Worm (Caenorhabditis elegans) whole organism, early embryonic: ENCODE results near the gene ptr-14.

ENCODE experiments used
- aly-1 ChIP-seq: sonication (generic microtip); optimal IDR thresholded peaks from 2 replicates; lab custom pipeline; 2016; ENCODE audit warnings: missing genetic modification characterization, missing compliant biosample characterization
- ama-1 ChIP-seq: fragments of 150-350 bp; optimal IDR thresholded peaks from 2 replicates; lab custom pipeline; 2014
- hmg-4 ChIP-seq: fragments of 200-800 bp; sonication (Bioruptor generic); optimal IDR thresholded peaks from 2 replicates; lab custom pipeline; 2018; ENCODE audit warnings: mild to moderate bottlenecking, missing genetic modification characterization, missing compliant biosample characterization
- tbx-37 ChIP-seq: fragments of 200-800 bp; sonication (Bioruptor generic); conservative IDR thresholded peaks from 2 replicates; pipeline ENCODE4 v1.3.6; 2022; ENCODE audit warnings: missing genetic modification reagents, missing genetic modification characterization, missing compliant biosample characterization

DNA sequence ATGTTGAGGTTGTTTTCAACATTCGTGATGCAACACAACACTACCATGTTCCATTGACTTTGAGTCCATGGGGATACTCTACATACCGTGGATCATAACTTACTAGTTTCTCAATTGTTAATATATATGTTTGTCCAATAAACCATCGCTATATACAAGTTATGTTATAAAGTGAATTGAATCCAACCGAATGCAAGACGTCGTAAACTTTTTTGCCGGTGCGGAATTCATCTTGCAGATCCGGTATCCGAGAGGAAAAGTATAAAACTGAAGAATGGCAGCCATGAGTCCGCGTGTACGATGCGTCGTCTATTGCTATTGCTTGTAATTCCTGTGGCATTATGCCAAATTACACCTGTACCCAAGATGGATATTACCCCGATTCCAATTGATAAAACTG is 7.0 kb upstream of the ptr-14 start, which contains the start of gene R09H10.6:
- TF ChIP-seq hmg-4 (GFP tag; lab: Kevin White, UChicago) (no peak), ama-1 (no peak), tbx-37 (no peak), aly-1 (tag; lab: Kevin White, UChicago) (no peak)
